Worm (Caenorhabditis elegans) whole organism, late embryonic: ENCODE data around the gene acer-1.

Experiments used
- hlh-15 ChIP-seq: sonication (generic microtip); optimal IDR thresholded peaks from 2 replicates; lab custom pipeline; 2016; ENCODE audit warnings: missing genetic modification characterization, missing compliant biosample characterization
- pros-1 ChIP-seq: fragments of 150-350 bp; optimal IDR thresholded peaks from 2 replicates; lab custom pipeline; 2014; ENCODE audit warnings: missing biosample characterization, missing genetic modification reagents, missing genetic modification characterization
- tbx-7 ChIP-seq: sonication (generic microtip); optimal IDR thresholded peaks from 2 replicates; lab custom pipeline; 2016; ENCODE audit warnings: missing genotype, missing genetic modification characterization, missing compliant biosample characterization

DNA sequence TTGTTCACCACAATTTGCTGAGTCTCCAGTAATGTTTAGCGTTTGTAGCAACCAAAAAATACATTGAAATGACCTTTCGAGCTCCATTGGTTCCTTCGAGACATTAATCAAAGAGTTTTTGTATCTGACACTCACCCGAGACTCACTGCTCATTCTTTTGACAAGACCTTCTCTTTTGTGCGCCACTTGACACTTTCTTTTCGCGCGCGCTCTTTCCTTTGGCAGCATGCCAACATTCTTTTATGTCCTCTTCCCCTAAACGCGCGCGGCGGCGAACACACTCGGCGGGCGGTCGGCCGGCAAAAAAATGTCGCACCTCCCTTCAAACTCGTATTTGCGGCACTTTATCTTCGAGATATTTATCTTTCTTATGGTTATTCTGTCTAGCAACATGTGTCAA, 46.5 kb downstream of the acer-1 start:
- TF ChIP-seq hlh-15 (tag; lab: Kevin White, UChicago) (no peak), pros-1 (tag; lab: Kevin White, UChicago) (no peak), tbx-7 (tag; lab: Kevin White, UChicago) (no peak)
